Worm (Caenorhabditis elegans) whole organism, early embryonic: ENCODE results near the gene C16C8.20.

Experiments used
- B0310.2 ChIP-seq: sonication (generic microtip); optimal IDR thresholded peaks from 2 replicates; lab custom pipeline; 2016; ENCODE audit warnings: mild to moderate bottlenecking, missing genetic modification characterization, missing compliant biosample characterization
- F13C5.2 ChIP-seq: sonication (generic microtip); optimal IDR thresholded peaks from 2 replicates; lab custom pipeline; 2017; ENCODE audit warnings: mild to moderate bottlenecking, missing genetic modification characterization, inconsistent platforms, missing compliant biosample characterization
- aly-1 ChIP-seq: sonication (generic microtip); optimal IDR thresholded peaks from 2 replicates; lab custom pipeline; 2016; ENCODE audit warnings: missing genetic modification characterization, missing compliant biosample characterization
- ama-1 ChIP-seq: fragments of 150-350 bp; optimal IDR thresholded peaks from 2 replicates; lab custom pipeline; 2014
- ceh-13 ChIP-seq: fragments of 200-800 bp; sonication (Bioruptor generic); optimal IDR thresholded peaks from 2 replicates; lab custom pipeline; 2018; ENCODE audit warnings: mild to moderate bottlenecking, missing genetic modification characterization, missing compliant biosample characterization
- ceh-36 ChIP-seq: sonication (generic microtip); optimal IDR thresholded peaks from 2 replicates; lab custom pipeline; 2016; ENCODE audit warnings: missing genetic modification characterization, inconsistent platforms, missing compliant biosample characterization
- ets-7 ChIP-seq: sonication (generic microtip); optimal IDR thresholded peaks from 2 replicates; lab custom pipeline; 2016; ENCODE audit warnings: missing genotype, missing genetic modification characterization, missing compliant biosample characterization
- flt-1 ChIP-seq: fragments of 200-800 bp; sonication (Bioruptor generic); IDR thresholded peaks from 2 replicates; pipeline ENCODE4 v1.3.6; 2022; ENCODE audit warnings: missing genetic modification characterization, missing compliant biosample characterization
- hmbx-1 ChIP-seq: sonication (generic microtip); optimal IDR thresholded peaks from 2 replicates; lab custom pipeline; 2016; ENCODE audit warnings: mild to moderate bottlenecking, missing genetic modification characterization, missing compliant biosample characterization
- hmg-4 ChIP-seq: fragments of 200-800 bp; sonication (Bioruptor generic); optimal IDR thresholded peaks from 2 replicates; lab custom pipeline; 2018; ENCODE audit warnings: mild to moderate bottlenecking, missing genetic modification characterization, missing compliant biosample characterization
- hnd-1 ChIP-seq: sonication (generic microtip); optimal IDR thresholded peaks from 2 replicates; lab custom pipeline; 2016; ENCODE audit warnings: missing genetic modification characterization, missing compliant biosample characterization
- pes-1 ChIP-seq: fragments of 200-800 bp; sonication (Bioruptor generic); IDR thresholded peaks from 2 replicates; pipeline ENCODE4 v1.3.6; 2022; ENCODE audit warnings: missing genetic modification reagents, missing genetic modification characterization, missing compliant biosample characterization
- scrt-1 ChIP-seq: fragments of 200-800 bp; sonication (Bioruptor generic); IDR thresholded peaks from 2 replicates; pipeline ENCODE4 v1.3.6; 2022; ENCODE audit warnings: missing genetic modification characterization, missing compliant biosample characterization
- sea-1 ChIP-seq: fragments of 200-800 bp; sonication (Bioruptor generic); conservative IDR thresholded peaks from 2 replicates; pipeline ENCODE4 v1.3.6; 2022; ENCODE audit warnings: missing genetic modification characterization, missing compliant biosample characterization
- tbx-11 ChIP-seq: fragments of 200-800 bp; sonication (Bioruptor generic); IDR thresholded peaks from 2 replicates; pipeline ENCODE4 v1.3.6; 2022; ENCODE audit warnings: missing genetic modification characterization, missing compliant biosample characterization
- tbx-37 ChIP-seq: fragments of 200-800 bp; sonication (Bioruptor generic); conservative IDR thresholded peaks from 2 replicates; pipeline ENCODE4 v1.3.6; 2022; ENCODE audit warnings: missing genetic modification reagents, missing genetic modification characterization, missing compliant biosample characterization
- tra-4 ChIP-seq: sonication (generic microtip); optimal IDR thresholded peaks from 2 replicates; lab custom pipeline; 2017; ENCODE audit warnings: missing genetic modification characterization, missing compliant biosample characterization

Gene C16C8.20

DNA sequence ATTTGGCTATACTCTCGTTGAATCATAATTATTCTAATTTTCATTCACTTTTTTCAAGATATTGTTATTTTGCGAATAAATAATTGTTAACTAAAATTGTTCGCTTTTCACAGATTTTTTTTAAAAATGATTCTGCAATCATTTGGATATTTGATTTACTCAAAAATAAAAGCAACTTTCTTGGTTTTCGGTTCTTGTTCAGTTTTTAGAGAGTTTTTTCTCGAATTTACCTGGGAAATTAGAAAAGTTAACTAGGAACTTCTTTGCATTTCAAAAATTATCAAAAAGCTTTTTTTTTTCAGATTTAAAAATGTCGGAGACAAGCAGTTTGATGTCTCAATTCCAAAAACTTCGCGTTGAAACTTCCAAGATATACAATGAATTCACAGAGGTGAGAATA is at the start of gene C16C8.20, which contains the start of gene gldi-6:
Gene C16C8.20 (plus strand): TSS at position 301 of the 400 bp plus-strand sequence.
Gene gldi-6 (plus strand): TSS at position 301 of the 400 bp plus-strand sequence.
- TF ChIP-seq sea-1 (GFP tag; lab: Robert Waterston, UW): no peak
- TF ChIP-seq ets-7: no peak

DNA sequence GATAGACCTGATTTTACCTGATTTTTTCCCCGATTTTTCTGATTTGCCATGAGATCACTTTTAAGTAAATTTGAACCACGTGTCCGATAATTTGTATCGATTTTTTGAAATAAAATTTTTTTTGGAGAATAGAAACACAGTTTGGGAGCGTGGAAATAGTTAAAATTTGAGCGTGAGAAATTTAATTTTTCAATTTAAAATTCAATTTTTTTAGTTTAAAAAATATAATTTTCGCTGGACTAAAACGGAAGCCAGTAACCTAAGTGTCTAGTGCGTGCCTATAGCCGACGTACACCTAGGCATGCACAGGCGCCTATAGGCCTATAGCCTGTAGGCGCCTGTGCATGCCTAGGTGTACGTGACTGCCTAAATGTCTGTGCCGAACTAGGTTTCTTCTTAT is 47.5 kb upstream of the C16C8.20 start, which contains the start of gene nep-9:
Gene nep-9 (minus strand): TSS at position 101 of the 400 bp plus-strand sequence.
- no peak for TF ChIP-seq aly-1 (tag; lab: Kevin White, UChicago)

DNA sequence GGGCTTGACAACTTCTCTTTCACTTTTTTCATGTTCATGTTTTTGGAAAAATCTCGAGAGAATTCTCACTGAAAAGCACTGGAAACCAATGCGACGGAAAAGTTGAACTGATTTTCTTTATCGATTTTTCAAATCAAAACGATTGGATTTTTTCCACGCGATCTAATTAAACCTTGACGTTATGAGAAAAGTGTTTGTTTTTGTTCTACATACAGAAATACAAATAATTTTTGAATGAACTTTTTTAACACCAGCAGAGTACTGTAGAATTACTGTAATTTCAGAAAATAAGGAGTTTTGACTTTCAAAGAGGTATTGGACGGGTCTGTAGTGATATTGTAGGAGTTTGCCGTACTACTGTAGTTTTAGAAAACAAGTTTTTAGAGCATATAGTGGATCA is 43.9 kb upstream of the C16C8.20 start, which contains the start of gene nep-10:
Gene nep-10 (minus strand): TSS at position 101 of the 400 bp plus-strand sequence.
- TF ChIP-seq hnd-1 (tag; lab: Kevin White, UChicago) (no peak), sea-1 (GFP tag; lab: Robert Waterston, UW) (no peak)

DNA sequence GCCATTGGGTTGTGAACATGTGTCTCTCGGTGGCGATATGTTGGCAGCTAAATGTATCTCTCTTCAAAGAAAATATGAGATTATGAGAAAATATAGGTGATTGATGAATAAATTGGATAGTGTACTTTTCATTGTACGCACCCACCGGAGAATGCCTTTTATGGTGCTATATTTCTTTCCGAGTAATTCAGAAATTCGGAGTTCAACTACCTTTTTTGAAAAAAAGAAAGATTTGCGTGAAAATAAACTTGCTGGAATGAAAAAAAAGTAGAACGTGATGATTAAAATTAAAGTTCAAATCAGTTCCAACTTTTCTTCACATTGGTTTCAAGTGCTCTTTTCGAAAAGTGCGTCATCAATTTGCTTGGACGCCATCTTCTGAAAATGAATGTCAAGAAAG is 43.2 kb upstream of the C16C8.20 start, which contains the start of gene nep-8:
Gene nep-8 (plus strand): TSS at position 301 of the 400 bp plus-strand sequence.
- TF ChIP-seq F13C5.2 (tag; lab: Kevin White, UChicago) (no peak), tbx-11 (GFP tag; lab: Robert Waterston, UW) (no peak), hmbx-1 (tag; lab: Kevin White, UChicago) (no peak), ama-1 (lab: Kevin White, UChicago) (no peak), tra-4 (tag; lab: Kevin White, UChicago) (no peak), tbx-37 (no peak), ceh-36 (tag; lab: Kevin White, UChicago) (no peak), flt-1 (no peak), B0310.2 (tag; lab: Kevin White, UChicago) (no peak), pes-1 (no peak), aly-1 (tag; lab: Kevin White, UChicago) (no peak), ets-7 (no peak), ceh-13 (GFP tag; lab: Kevin White, UChicago) (no peak), hnd-1 (tag; lab: Kevin White, UChicago) (no peak), hmg-4 (GFP tag; lab: Kevin White, UChicago) (no peak), sea-1 (GFP tag; lab: Robert Waterston, UW) (no peak), scrt-1 (no peak)

DNA sequence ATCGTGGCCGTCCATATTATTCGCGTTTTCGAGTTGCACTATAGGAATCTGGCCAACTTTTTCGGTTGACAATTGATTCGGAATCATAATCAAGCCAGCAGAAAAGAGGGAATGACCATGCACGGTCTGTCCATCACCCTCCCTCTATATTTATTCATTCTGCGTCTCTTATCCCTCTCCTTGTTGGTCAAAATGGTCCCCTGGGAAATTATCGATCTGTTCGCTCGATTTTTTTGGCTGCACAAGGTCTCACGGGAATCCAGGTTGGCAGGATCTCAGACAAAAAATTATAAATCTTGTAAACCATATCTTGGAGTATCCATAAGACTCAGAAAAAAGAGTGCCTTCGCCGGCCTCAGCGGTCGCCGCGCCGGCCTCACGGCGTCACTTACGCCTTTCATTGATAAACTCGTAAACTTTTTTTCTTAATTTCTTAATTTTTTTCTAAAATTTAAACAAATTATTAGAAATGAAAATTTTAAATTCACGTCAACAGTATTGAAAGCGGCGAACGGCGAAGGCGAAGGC is 32.3 kb upstream of the C16C8.20 start, which contains the start of the genes F18A12.7 and F18A12.2:
Gene F18A12.7 (minus strand): TSS at position 101 of the 528 bp plus-strand sequence.
Gene F18A12.2 (plus strand): TSS at position 478 of the 528 bp plus-strand sequence.
- TF ChIP-seq ceh-13 (GFP tag; lab: Kevin White, UChicago) (no peak), ets-7 (no peak), scrt-1 (no peak), hnd-1 (tag; lab: Kevin White, UChicago) (no peak), pes-1 (no peak), aly-1 (tag; lab: Kevin White, UChicago) (no peak), tbx-37 (no peak), F13C5.2 (tag; lab: Kevin White, UChicago) (no peak), B0310.2 (tag; lab: Kevin White, UChicago) (no peak), sea-1 (GFP tag; lab: Robert Waterston, UW) (no peak), ceh-36 (tag; lab: Kevin White, UChicago) (no peak), ama-1 (lab: Kevin White, UChicago) (no peak), tbx-11 (GFP tag; lab: Robert Waterston, UW) (no peak)

DNA sequence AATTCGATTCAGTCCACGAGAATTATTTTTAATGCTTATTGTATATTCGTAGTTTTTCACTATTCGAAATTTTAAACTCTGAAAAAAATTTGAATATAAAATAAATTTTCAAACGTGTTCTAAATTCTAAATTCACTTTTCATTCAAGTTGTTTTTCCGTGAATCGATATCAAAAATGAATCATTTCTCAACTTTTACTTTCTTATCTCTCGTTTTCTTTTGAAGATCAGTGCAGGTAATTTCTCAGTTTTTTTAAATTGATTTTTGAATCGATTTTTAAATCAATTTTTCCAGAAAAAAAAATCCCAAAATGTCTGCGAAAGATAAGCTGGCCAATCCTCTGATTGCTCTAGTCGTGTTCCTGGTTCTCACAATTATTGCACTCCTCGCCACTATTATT is 30.2 kb upstream of the C16C8.20 start, which contains the start of gene nep-6:
Gene nep-6 (plus strand): TSS at position 301 of the 400 bp plus-strand sequence.
- TF ChIP-seq tbx-11 (GFP tag; lab: Robert Waterston, UW): no peak
- no peak for TF ChIP-seq pes-1
- no peak for TF ChIP-seq ceh-13 (GFP tag; lab: Kevin White, UChicago)
- TF ChIP-seq aly-1 (tag; lab: Kevin White, UChicago): no peak
- TF ChIP-seq F13C5.2 (tag; lab: Kevin White, UChicago): no peak
- TF ChIP-seq B0310.2 (tag; lab: Kevin White, UChicago): no peak
- TF ChIP-seq ets-7: no peak
- no peak for TF ChIP-seq ama-1 (lab: Kevin White, UChicago)
- TF ChIP-seq scrt-1: no peak
- no peak for TF ChIP-seq hnd-1 (tag; lab: Kevin White, UChicago)
- no peak for TF ChIP-seq tbx-37
- no peak for TF ChIP-seq sea-1 (GFP tag; lab: Robert Waterston, UW)
- TF ChIP-seq hmbx-1 (tag; lab: Kevin White, UChicago): no peak
- no peak for TF ChIP-seq tra-4 (tag; lab: Kevin White, UChicago)
- TF ChIP-seq hmg-4 (GFP tag; lab: Kevin White, UChicago): no peak
- TF ChIP-seq flt-1: no peak
- no peak for TF ChIP-seq ceh-36 (tag; lab: Kevin White, UChicago)

DNA sequence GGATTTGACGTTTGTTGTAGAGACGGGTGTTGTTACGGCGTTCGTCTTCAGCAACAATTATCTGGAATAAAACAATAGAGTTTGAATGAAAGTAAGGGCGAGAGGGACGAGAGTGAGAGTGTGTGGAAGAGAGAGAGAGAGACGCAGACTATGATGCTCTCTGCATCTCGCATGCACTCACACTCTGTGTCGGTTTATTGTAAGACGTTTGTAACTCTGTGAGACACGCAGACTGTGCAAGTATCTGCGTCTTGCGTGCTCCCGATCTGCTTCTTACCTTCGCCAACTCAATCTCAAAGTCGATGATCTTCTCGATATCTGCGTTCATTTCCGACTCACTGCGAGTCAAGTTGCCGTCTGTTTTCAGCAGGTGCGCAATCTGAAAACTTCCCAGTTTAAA is 23.8 kb upstream of the C16C8.20 start:
- no peak for TF ChIP-seq tbx-37
- no peak for TF ChIP-seq aly-1 (tag; lab: Kevin White, UChicago)
- no peak for TF ChIP-seq hnd-1 (tag; lab: Kevin White, UChicago)
- TF ChIP-seq ets-7: no peak
- no peak for TF ChIP-seq sea-1 (GFP tag; lab: Robert Waterston, UW)
- TF ChIP-seq hmbx-1 (tag; lab: Kevin White, UChicago): no peak
- no peak for TF ChIP-seq F13C5.2 (tag; lab: Kevin White, UChicago)
- no peak for TF ChIP-seq hmg-4 (GFP tag; lab: Kevin White, UChicago)
- no peak for TF ChIP-seq ceh-13 (GFP tag; lab: Kevin White, UChicago)
- TF ChIP-seq scrt-1: no peak
- TF ChIP-seq B0310.2 (tag; lab: Kevin White, UChicago): no peak
- no peak for TF ChIP-seq ama-1 (lab: Kevin White, UChicago)
- TF ChIP-seq ceh-36 (tag; lab: Kevin White, UChicago): no peak
- TF ChIP-seq tbx-11 (GFP tag; lab: Robert Waterston, UW): no peak
- TF ChIP-seq pes-1: no peak
- TF ChIP-seq flt-1: no peak
- no peak for TF ChIP-seq tra-4 (tag; lab: Kevin White, UChicago)
